Fruit fly (Drosophila melanogaster) whole organism, adult: ENCODE data around the gene Upf2.

Experiments
- CG11617 ChIP-seq: fragments of 200-800 bp; sonication (Bioruptor generic); optimal IDR thresholded peaks from 2 replicates; lab custom pipeline; 2017; ENCODE audit warnings: mild to moderate bottlenecking, missing biosample characterization, missing genetic modification reagents, missing genetic modification characterization
- CG12768 ChIP-seq: fragments of 200-800 bp; sonication (Bioruptor generic); optimal IDR thresholded peaks from 2 replicates; lab custom pipeline; 2017; ENCODE audit warnings: missing biosample characterization, missing genetic modification characterization, mild to moderate bottlenecking, moderate library complexity, missing genetic modification reagents
- CG14711 ChIP-seq: fragments of 200-800 bp; sonication (Bioruptor generic); optimal IDR thresholded peaks from 2 replicates; lab custom pipeline; 2018; ENCODE audit warnings: missing biosample characterization, mild to moderate bottlenecking, missing genetic modification characterization, moderate library complexity
- CG1620 ChIP-seq: fragments of 200-800 bp; sonication (Bioruptor generic); optimal IDR thresholded peaks from 2 replicates; lab custom pipeline; 2016; ENCODE audit warnings: missing biosample characterization, missing genetic modification characterization
- CG33017 ChIP-seq: fragments of 200-800 bp; sonication (Bioruptor generic); optimal IDR thresholded peaks from 2 replicates; lab custom pipeline; 2018; ENCODE audit warnings: missing biosample characterization, mild to moderate bottlenecking, missing genetic modification characterization, moderate library complexity
- CG5204 ChIP-seq: fragments of 200-800 bp; sonication (Bioruptor generic); optimal IDR thresholded peaks from 2 replicates; lab custom pipeline; 2016; ENCODE audit warnings: missing biosample characterization, missing genetic modification characterization
- CG7045 ChIP-seq: fragments of 200-800 bp; sonication (Bioruptor generic); optimal IDR thresholded peaks from 2 replicates; lab custom pipeline; 2017; ENCODE audit warnings: missing biosample characterization, mild to moderate bottlenecking, missing genetic modification characterization
- CG7101 ChIP-seq: fragments of 200-800 bp; sonication (Bioruptor generic); optimal IDR thresholded peaks from 2 replicates; lab custom pipeline; 2018; ENCODE audit warnings: missing biosample characterization, mild to moderate bottlenecking, missing genetic modification characterization, moderate library complexity
- Clk ChIP-seq: fragments of 200-800 bp; sonication (Bioruptor generic); optimal IDR thresholded peaks from 2 replicates; lab custom pipeline; 2017; ENCODE audit warnings: missing biosample characterization, missing genetic modification characterization
- Crg-1 ChIP-seq: fragments of 200-800 bp; sonication (Bioruptor generic); optimal IDR thresholded peaks from 2 replicates; lab custom pipeline; 2016; ENCODE audit warnings: missing biosample characterization, missing genetic modification characterization
- Hr96 ChIP-seq: fragments of 200-800 bp; sonication (Bioruptor generic); optimal IDR thresholded peaks from 2 replicates; lab custom pipeline; 2016; ENCODE audit warnings: missing biosample characterization, missing genetic modification characterization
- Mnt ChIP-seq: fragments of 200-800 bp; sonication (Bioruptor generic); optimal IDR thresholded peaks from 2 replicates; lab custom pipeline; 2016; ENCODE audit warnings: missing biosample characterization, mild to moderate bottlenecking, missing genetic modification characterization
- bab1 ChIP-seq: fragments of 200-800 bp; sonication (Bioruptor generic); optimal IDR thresholded peaks from 3 replicates; lab custom pipeline; 2019; ENCODE audit warnings: missing biosample characterization, mild to moderate bottlenecking, missing genetic modification characterization, moderate library complexity
- cic ChIP-seq: fragments of 200-800 bp; sonication (Bioruptor generic); optimal IDR thresholded peaks from 2 replicates; lab custom pipeline; 2017; ENCODE audit warnings: missing biosample characterization, mild to moderate bottlenecking, missing genetic modification characterization, moderate library complexity
- cnc ChIP-seq, 2 experiments: fragments of >200 bp; optimal IDR thresholded peaks; 2 replicates each; lab custom pipeline; 2017
- kay ChIP-seq: fragments of 200-800 bp; sonication (Bioruptor generic); peaks from one replicate; lab custom pipeline; 2016; ENCODE audit warnings: missing biosample characterization, missing genetic modification characterization, borderline replicate concordance
- ovo ChIP-seq: fragments of 200-800 bp; sonication (Bioruptor generic); optimal IDR thresholded peaks from 2 replicates; lab custom pipeline; 2016; ENCODE audit warnings: missing biosample characterization, missing genetic modification characterization
- pad ChIP-seq: fragments of 200-800 bp; sonication (Bioruptor generic); optimal IDR thresholded peaks from 3 replicates; lab custom pipeline; 2017; ENCODE audit warnings: missing biosample characterization, missing genetic modification characterization, mild to moderate bottlenecking, moderate library complexity, missing genetic modification reagents
- tj ChIP-seq: fragments of 200-800 bp; sonication (Bioruptor generic); optimal IDR thresholded peaks from 3 replicates; lab custom pipeline; 2017; ENCODE audit warnings: missing biosample characterization, mild to moderate bottlenecking, missing genetic modification characterization, moderate library complexity
- toe ChIP-seq: fragments of 200-800 bp; sonication (Bioruptor generic); optimal IDR thresholded peaks from 2 replicates; lab custom pipeline; 2016; ENCODE audit warnings: missing biosample characterization, missing genetic modification characterization

Upf2 gene

DNA sequence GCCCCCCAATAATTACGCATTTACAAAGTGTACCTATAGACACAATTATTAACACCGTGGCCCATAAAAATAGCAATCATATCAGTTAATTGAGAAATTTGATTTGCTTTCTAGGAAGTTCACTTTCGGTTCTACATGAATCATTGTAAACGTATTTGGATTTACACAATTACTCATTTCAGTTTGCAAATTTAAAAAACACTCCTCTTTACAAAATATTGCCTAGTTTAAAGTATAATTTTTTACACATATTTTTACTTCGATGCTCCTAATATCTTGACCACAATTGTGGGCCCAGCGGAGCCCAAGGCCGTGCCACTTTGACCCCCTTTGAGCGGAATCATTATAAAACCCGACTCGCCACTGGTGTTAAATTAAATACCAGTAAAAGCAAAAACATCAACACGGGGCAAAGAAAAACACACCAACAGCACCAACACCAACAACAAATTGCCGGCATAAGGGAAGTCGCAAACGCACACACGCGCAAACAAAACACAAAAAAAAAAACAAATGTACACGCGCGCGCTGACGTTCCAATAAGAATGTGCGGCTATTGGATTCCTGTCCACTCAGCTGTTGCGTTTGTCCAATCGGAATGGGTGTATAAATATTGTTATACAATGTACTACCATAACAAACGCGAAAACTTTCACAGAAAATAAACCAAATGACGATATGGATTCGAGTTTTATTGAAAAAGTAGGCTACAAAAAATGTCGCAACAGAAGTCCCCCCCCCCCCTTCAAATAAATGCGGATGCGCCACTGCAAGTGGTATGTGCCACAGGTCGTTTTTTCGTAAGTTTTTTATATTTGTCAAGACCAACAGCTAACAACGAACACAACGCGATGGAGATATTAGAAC lies 39.4 kb upstream of the Upf2 start:
- TF ChIP-seq CG1620 (GFP tag; lab: Kevin White, UChicago) (peak; percentile 21), kay (no peak), CG12768 (GFP tag; lab: Kevin White, UChicago) (peak; percentile 62), CG5204 (GFP tag; lab: Kevin White, UChicago) (peak; percentile 70), Clk (peak; percentile 25), pad (GFP tag; lab: Kevin White, UChicago) (peak; percentile 20), CG7101 (tag; lab: Kevin White, UChicago) (peak; percentile 80), CG14711 (peak; percentile 62), cnc (optimal IDR thresholded peaks at IDR 0.05; lab: Kevin White, UChicago) (no peak), cic (GFP tag; lab: Kevin White, UChicago) (no peak), CG33017 (tag; lab: Kevin White, UChicago) (peak; percentile 62), tj (GFP tag; lab: Kevin White, UChicago) (peak; percentile 73), CG11617 (GFP tag; lab: Kevin White, UChicago) (peak; percentile 64), bab1 (peak; percentile 57), toe (GFP tag; lab: Kevin White, UChicago) (peak; percentile 45), CG7045 (GFP tag; lab: Kevin White, UChicago) (peak; percentile 60), Crg-1 (GFP tag; lab: Kevin White, UChicago) (no peak), Mnt (GFP tag; lab: Kevin White, UChicago) (peak; percentile 46), ovo (GFP tag; lab: Kevin White, UChicago) (peak; percentile 1), Hr96 (GFP tag; lab: Kevin White, UChicago) (no peak)

DNA sequence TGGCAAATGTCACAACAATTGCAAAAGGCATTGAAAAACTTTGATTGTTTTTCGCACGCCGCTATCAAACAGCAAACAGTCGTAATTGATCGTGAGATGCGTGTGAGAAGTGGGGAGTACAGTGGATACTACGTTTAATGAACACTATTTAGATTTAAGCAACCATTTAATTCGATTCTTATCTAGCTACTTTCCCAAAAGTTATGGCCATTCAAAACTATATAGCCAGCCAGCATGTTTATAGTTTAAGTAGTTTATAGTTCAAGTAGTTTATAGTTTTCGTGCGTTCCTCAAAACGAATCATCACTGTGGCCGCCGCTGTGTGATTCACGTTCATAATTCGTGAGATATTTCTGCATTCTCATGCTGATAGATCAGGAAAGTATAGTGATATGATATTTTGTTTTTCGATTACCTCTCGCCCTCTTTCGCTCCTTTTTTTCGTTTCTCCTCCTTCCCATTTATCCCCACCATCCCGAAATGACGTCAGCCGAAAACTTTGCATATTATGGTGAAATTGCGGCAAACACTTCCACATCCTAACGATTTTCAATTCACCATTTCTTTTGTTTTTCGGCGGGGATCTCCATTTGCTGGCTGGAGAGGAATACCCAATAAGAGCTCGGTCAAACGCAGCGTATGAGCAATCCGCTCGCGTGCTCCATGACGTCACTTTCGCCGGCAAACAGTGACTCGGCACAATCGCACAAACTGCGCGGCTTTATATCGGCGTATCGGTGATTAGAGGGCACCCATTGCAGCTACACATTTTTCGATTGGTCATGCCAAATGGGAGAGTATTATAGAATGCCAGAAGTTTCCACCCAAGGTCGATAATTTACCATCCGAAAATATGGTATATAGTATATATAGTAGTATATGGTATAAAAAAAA lies 38.4 kb upstream of the Upf2 start:
- TF ChIP-seq cnc (optimal IDR thresholded peaks at IDR 0.05; lab: Kevin White, UChicago) (peak; percentile 93 to 96), CG7101 (tag; lab: Kevin White, UChicago) (peak; percentile 88), CG12768 (GFP tag; lab: Kevin White, UChicago) (peak; percentile 33), bab1 (peak; percentile 51), CG7045 (GFP tag; lab: Kevin White, UChicago) (peak; percentile 63), CG5204 (GFP tag; lab: Kevin White, UChicago) (peak; percentile 68), CG11617 (GFP tag; lab: Kevin White, UChicago) (no peak), Crg-1 (GFP tag; lab: Kevin White, UChicago) (peak; percentile 27), Clk (peak; percentile 15), pad (GFP tag; lab: Kevin White, UChicago) (no peak), CG1620 (GFP tag; lab: Kevin White, UChicago) (peak; percentile 11), cic (GFP tag; lab: Kevin White, UChicago) (no peak), Mnt (GFP tag; lab: Kevin White, UChicago) (peak; percentile 23), ovo (GFP tag; lab: Kevin White, UChicago) (no peak), kay (peak; percentile 92), CG14711 (peak; percentile 67), Hr96 (GFP tag; lab: Kevin White, UChicago) (peak; percentile 59), toe (GFP tag; lab: Kevin White, UChicago) (peak; percentile 28), CG33017 (tag; lab: Kevin White, UChicago) (peak; percentile 78)

DNA sequence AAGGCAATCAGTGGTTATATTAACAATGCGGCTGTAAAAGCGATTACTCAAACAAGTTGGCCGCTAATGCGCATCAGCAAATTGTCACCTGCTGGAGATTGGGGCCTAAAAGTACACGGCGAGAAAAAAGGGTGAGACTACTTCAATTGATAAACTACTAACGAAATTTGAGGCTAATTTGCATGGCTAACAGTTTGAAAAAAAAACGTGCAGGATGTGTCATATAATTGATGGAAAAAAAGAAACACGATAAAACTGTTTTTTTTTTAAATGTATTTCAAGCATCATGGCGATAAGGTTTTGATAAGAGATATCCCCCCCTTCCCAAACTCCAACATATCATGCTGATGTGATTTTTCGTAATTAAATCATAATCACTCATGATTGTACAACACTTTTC lies 37.4 kb upstream of the Upf2 start:
- no peak for TF ChIP-seq CG1620 (GFP tag; lab: Kevin White, UChicago)
- peak; percentile 64 for TF ChIP-seq CG11617 (GFP tag; lab: Kevin White, UChicago)
- TF ChIP-seq CG7101 (tag; lab: Kevin White, UChicago), result peak; percentile 45
- TF ChIP-seq Mnt (GFP tag; lab: Kevin White, UChicago), result peak; percentile 16
- peak; percentile 15 for TF ChIP-seq CG7045 (GFP tag; lab: Kevin White, UChicago)
- TF ChIP-seq Crg-1 (GFP tag; lab: Kevin White, UChicago), result no peak
- no peak for TF ChIP-seq bab1
- TF ChIP-seq tj (GFP tag; lab: Kevin White, UChicago), result peak; percentile 53
- TF ChIP-seq Hr96 (GFP tag; lab: Kevin White, UChicago), result no peak
- TF ChIP-seq CG5204 (GFP tag; lab: Kevin White, UChicago), result peak; percentile 34

DNA sequence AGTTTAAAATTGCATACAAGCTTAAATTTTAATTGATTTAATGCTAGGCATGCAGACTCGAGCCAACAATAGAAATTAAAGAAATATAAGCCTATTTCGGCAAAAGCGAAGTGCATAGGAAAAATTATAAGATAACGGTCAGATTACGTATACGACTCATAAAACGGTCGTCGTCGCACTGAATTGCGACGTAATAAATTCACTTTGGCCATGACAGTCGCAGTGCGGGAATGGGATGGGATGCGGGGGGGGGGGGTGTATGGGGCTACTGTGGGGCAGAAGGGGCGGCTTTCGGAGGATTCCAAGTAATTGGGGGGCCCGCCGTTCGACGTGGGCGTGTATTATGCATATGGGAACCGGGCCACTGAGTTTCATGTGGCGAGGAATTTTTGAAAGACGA lies 35.7 kb upstream of the Upf2 start:
- TF ChIP-seq tj (GFP tag; lab: Kevin White, UChicago), result peak; percentile 68
- peak; percentile 10 for TF ChIP-seq ovo (GFP tag; lab: Kevin White, UChicago)
- no peak for TF ChIP-seq pad (GFP tag; lab: Kevin White, UChicago)

DNA sequence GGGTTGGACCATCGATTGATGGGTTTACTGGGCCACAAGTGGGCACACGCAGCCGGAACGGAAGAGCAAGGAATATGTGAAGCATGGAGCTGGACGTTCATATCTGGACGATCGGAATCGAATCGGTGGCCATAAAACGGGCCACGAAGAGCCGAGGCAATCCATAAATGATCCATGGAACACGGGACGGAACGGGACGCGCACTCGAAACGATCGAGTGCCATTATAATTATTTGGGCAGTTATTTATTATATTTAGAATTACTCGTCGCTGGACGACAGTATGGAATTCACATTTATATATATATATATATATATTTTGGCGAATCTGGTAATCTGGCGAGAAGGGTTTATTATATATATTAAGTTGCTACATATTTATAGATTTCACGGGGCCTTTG lies 32.7 kb upstream of the Upf2 start:
- no peak for TF ChIP-seq CG12768 (GFP tag; lab: Kevin White, UChicago)
- TF ChIP-seq Crg-1 (GFP tag; lab: Kevin White, UChicago), result no peak
- no peak for TF ChIP-seq Clk
- no peak for TF ChIP-seq CG11617 (GFP tag; lab: Kevin White, UChicago)
- no peak for TF ChIP-seq CG33017 (tag; lab: Kevin White, UChicago)
- TF ChIP-seq CG5204 (GFP tag; lab: Kevin White, UChicago), result no peak
- TF ChIP-seq Mnt (GFP tag; lab: Kevin White, UChicago), result no peak
- no peak for TF ChIP-seq CG14711
- no peak for TF ChIP-seq pad (GFP tag; lab: Kevin White, UChicago)
- no peak for TF ChIP-seq tj (GFP tag; lab: Kevin White, UChicago)
- TF ChIP-seq CG1620 (GFP tag; lab: Kevin White, UChicago), result no peak
- TF ChIP-seq CG7045 (GFP tag; lab: Kevin White, UChicago), result no peak
- TF ChIP-seq cic (GFP tag; lab: Kevin White, UChicago), result no peak
- TF ChIP-seq toe (GFP tag; lab: Kevin White, UChicago), result no peak
- TF ChIP-seq bab1, result no peak
- TF ChIP-seq kay, result no peak
- no peak for TF ChIP-seq cnc (optimal IDR thresholded peaks at IDR 0.05; lab: Kevin White, UChicago)
